Worm (Caenorhabditis elegans): Measurements from ENCODE around the gene ctsa-1.1.
"Not testable (repeated sequence)": the region's sequence is repeated elsewhere in the genome, so short reads cannot be mapped to it uniquely, and the experiment has no call there.

ctsa-1.1 gene

ce11 chrII:4698266-4698771, 39.1 kb upstream of the ctsa-1.1 start, which contains the start of the genes rpn-5 and scc-1 (continued):
- no peak for TF ChIP-seq lim-7 (GFP tag; IDR thresholded peaks at IDR 0.05)
- TF ChIP-seq Y105C5A.15 (GFP tag; IDR thresholded peaks at IDR 0.05) = no peak
- peak; percentile 54 for TF ChIP-seq nhr-11 (tag; optimal IDR thresholded peaks at IDR 0.05)
- no peak for TF ChIP-seq skn-1 (tag; optimal IDR thresholded peaks at IDR 0.05)
- no peak for TF ChIP-seq arid-1 (GFP tag; conservative IDR thresholded peaks at IDR 0.05)
- peak; percentile 94 to 99 for TF ChIP-seq lsy-2 (tag; optimal IDR thresholded peaks at IDR 0.05)
- TF ChIP-seq F37D6.2 (tag; optimal IDR thresholded peaks at IDR 0.05) = no peak
- TF ChIP-seq lin-29 (GFP tag; IDR thresholded peaks at IDR 0.05) = no peak
- no peak for TF ChIP-seq zip-2 (tag; optimal IDR thresholded peaks at IDR 0.05)
- TF ChIP-seq unc-39 (tag; optimal IDR thresholded peaks at IDR 0.05) = no peak
- no peak for TF ChIP-seq Y5F2A.4 (GFP tag; optimal IDR thresholded peaks at IDR 0.05)
- TF ChIP-seq Y75B8A.6 (GFP tag; IDR thresholded peaks at IDR 0.05) = no peak
- no peak for TF ChIP-seq F26F4.8 (GFP tag; conservative IDR thresholded peaks at IDR 0.05)
- no peak for TF ChIP-seq fkh-10 (GFP tag; optimal IDR thresholded peaks at IDR 0.05)
- TF ChIP-seq nhr-111 (GFP tag; optimal IDR thresholded peaks at IDR 0.05) = no peak

DNA sequence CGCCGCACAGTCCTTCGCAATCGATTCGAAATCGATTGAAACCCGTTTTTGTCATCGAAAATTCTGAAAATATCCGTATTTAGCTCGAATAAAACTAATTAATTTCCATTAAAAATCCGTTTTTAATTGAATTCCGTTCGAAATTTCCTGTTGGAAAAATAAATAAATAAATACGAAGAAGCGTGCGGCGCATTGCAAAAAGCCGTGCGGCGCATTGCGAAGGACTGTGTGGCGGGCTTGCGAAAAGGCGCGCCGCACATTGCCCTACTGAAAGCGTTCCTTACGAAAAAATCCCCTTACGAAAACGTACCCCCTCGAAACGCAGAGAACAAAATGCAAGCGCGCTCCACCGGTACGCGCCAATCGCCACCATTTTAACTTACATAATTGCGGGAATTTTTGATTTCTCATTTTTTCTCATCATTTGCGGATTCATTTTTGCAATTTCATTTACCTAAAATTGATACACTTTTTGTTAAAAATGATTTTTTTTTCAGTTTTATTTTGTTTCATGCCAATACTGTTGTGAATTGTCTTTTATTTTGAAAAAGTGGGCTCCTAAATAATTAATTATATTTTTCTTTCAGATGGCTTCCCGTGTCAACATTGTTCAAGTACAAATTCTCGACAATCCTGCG, 35.8 kb upstream of the ctsa-1.1 start, which contains the start of gene unc-85:
TSS of gene unc-85 (plus strand) at position 588 of the 638 bp plus-strand sequence.
- peak; percentile 67 for TF ChIP-seq lin-15B (tag; optimal IDR thresholded peaks at IDR 0.05)
- TF ChIP-seq vab-7 (GFP tag; IDR thresholded peaks at IDR 0.05) = peak; percentile 94
- peak; percentile 93 for TF ChIP-seq hmg-1.1 (GFP tag; IDR thresholded peaks at IDR 0.05)
- TF ChIP-seq hlh-30 (tag; optimal IDR thresholded peaks at IDR 0.05; ENCODE audit: insufficient read depth) = peak; percentile 44
- peak; percentile 79 for TF ChIP-seq set-16 (GFP tag; IDR thresholded peaks at IDR 0.05)
- TF ChIP-seq ceh-28 (tag; optimal IDR thresholded peaks at IDR 0.05) = peak; percentile 2
- TF ChIP-seq dmd-6 (GFP tag; IDR thresholded peaks at IDR 0.05) = peak; percentile 83
- peak; percentile 92 for TF ChIP-seq T26A8.4 (GFP tag; IDR thresholded peaks at IDR 0.05)
- peak; percentile 56 for TF ChIP-seq dve-1 (tag; optimal IDR thresholded peaks at IDR 0.05; ENCODE audit: insufficient read depth)
- TF ChIP-seq nhr-102 (tag; optimal IDR thresholded peaks at IDR 0.05) = peak; percentile 81
- peak; percentile 79 for TF ChIP-seq madf-9 (GFP tag; conservative IDR thresholded peaks at IDR 0.05)
- peak; percentile 65; the same call in 1 of the 2 replicates for TF ChIP-seq lin-29 (GFP tag; IDR thresholded peaks at IDR 0.05)
- peak; percentile 71 to 83 for TF ChIP-seq lsy-2 (tag; optimal IDR thresholded peaks at IDR 0.05)
- TF ChIP-seq madf-5 (GFP tag; IDR thresholded peaks at IDR 0.05) = peak; percentile 53 to 61; a peak in 1 of 4 replicates
- TF ChIP-seq lin-1 (GFP tag; IDR thresholded peaks at IDR 0.05) = peak; percentile 88
- TF ChIP-seq mep-1 (tag; optimal IDR thresholded peaks at IDR 0.05) = peak; percentile 82
- TF ChIP-seq dmd-8 (GFP tag; IDR thresholded peaks at IDR 0.05) = 0 out of 2 replicates have a peak, but pooled peaks have one; percentile 44
- TF ChIP-seq mxl-2 (GFP tag; conservative IDR thresholded peaks at IDR 0.05) = peak; percentile 83
- TF ChIP-seq dmd-9 (GFP tag; IDR thresholded peaks at IDR 0.05) = peak; percentile 78
- peak; percentile 90 for TF ChIP-seq pha-4 (GFP tag; IDR thresholded peaks at IDR 0.05)
- not testable (repeated sequence) for TF ChIP-seq pha-4 (tag; optimal IDR thresholded peaks at IDR 0.05)
- peak; percentile 72 for TF ChIP-seq hlh-11 (tag; optimal IDR thresholded peaks at IDR 0.05)
- TF ChIP-seq saeg-2 (GFP tag; IDR thresholded peaks at IDR 0.05) = peak; percentile 74; the same call in 1 of the 2 replicates
- peak; percentile 43 for TF ChIP-seq nhr-11 (tag; optimal IDR thresholded peaks at IDR 0.05)
- TF ChIP-seq daf-16 (GFP tag; optimal IDR thresholded peaks at IDR 0.05) = peak in 1 of 2 experiments; percentile 41
- TF ChIP-seq daf-16 (tag; optimal IDR thresholded peaks at IDR 0.05) = peak; percentile 32
- TF ChIP-seq dpl-1 (GFP tag; optimal IDR thresholded peaks at IDR 0.05) = peak; percentile 59
- peak; percentile 49 for TF ChIP-seq F37D6.2 (tag; optimal IDR thresholded peaks at IDR 0.05)
- peak; percentile 85 for TF ChIP-seq zfp-3 (GFP tag; conservative IDR thresholded peaks at IDR 0.05)
- TF ChIP-seq snpc-1.2 (GFP tag; IDR thresholded peaks at IDR 0.05) = peak; percentile 89
- peak; percentile 22 for TF ChIP-seq nhr-48 (tag; optimal IDR thresholded peaks at IDR 0.05)
- TF ChIP-seq egl-43 (GFP tag; IDR thresholded peaks at IDR 0.05) = peak; percentile 82
- TF ChIP-seq php-3 (GFP tag; IDR thresholded peaks at IDR 0.05) = peak; percentile 23; the same call in 1 of the 2 replicates
- peak; percentile 62; the same call in 1 of the 2 replicates for TF ChIP-seq lim-7 (GFP tag; IDR thresholded peaks at IDR 0.05)
- TF ChIP-seq F49E8.2 (tag; optimal IDR thresholded peaks at IDR 0.05; ENCODE audit: borderline replicate concordance) = peak; percentile 60
- TF ChIP-seq ctbp-1 (GFP tag; IDR thresholded peaks at IDR 0.05) = peak; percentile 87
- TF ChIP-seq D1046.2 (GFP tag; IDR thresholded peaks at IDR 0.05) = peak; percentile 96
